Worm (Caenorhabditis elegans) whole organism, L4 larva: Measurements from ENCODE around the gene fbxb-104.

ENCODE experiments used
- F44E2.7 ChIP-seq: fragments of 200-800 bp; sonication (Bioruptor generic); IDR thresholded peaks from 2 replicates; pipeline ENCODE4 v2.1.2; 2022; ENCODE audit warnings: missing genetic modification characterization, missing compliant biosample characterization
- ama-1 ChIP-seq: fragments of 150-350 bp; optimal IDR thresholded peaks from 2 replicates; lab custom pipeline; 2014; ENCODE audit warnings: inconsistent platforms, mixed read lengths
- egl-27 ChIP-seq: sonication (generic microtip); optimal IDR thresholded peaks from 3 replicates; lab custom pipeline; 2017; ENCODE audit warnings: missing biosample characterization, missing genetic modification reagents, missing genetic modification characterization
- fos-1 ChIP-seq: fragments of 150-350 bp; optimal IDR thresholded peaks from 2 replicates; lab custom pipeline; 2014; ENCODE audit warnings: missing biosample characterization, missing genetic modification characterization
- hlh-30 ChIP-seq: sonication (generic microtip); optimal IDR thresholded peaks from 2 replicates; lab custom pipeline; 2017; ENCODE audit warnings: antibody characterized with exemption, mild to moderate bottlenecking, missing genetic modification characterization, missing compliant biosample characterization; ENCODE audit not compliant: insufficient read depth

DNA sequence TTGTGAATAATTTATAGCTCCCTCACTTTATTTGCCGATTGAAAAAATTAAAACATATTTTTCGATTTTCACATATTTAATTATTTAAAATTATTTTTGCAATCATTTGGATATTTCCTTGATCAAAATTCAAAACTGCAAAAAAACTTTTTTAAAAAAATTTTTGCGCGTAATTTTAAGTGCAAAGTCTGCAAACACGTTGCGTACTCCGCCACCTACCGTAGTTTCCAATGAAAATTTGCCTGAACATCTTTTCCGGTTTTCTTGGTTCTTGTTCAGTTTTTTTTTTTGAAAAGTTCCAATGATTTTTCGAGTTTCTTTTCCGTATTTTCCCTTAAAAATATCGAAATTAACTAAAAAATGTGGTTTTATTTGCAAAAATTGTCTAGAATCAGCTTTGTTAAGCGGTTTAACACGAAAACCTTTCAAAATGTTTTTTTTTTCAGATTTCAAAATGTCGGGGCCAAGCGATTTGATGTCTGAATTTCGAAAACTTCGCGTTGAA lies 28.2 kb downstream of the fbxb-104 start, which contains the start of gene C16C8.25:
- TF ChIP-seq ama-1 (lab: Kevin White, UChicago) (no peak), fos-1 (tag; lab: Kevin White, UChicago) (no peak), hlh-30 (tag; lab: Kevin White, UChicago) (no peak), F44E2.7 (GFP tag; lab: Robert Waterston, UW) (no peak), egl-27 (tag; lab: Kevin White, UChicago) (no peak)
